Worm (Caenorhabditis elegans): ENCODE measurements around the gene clec-156.

clec-156 gene

DNA sequence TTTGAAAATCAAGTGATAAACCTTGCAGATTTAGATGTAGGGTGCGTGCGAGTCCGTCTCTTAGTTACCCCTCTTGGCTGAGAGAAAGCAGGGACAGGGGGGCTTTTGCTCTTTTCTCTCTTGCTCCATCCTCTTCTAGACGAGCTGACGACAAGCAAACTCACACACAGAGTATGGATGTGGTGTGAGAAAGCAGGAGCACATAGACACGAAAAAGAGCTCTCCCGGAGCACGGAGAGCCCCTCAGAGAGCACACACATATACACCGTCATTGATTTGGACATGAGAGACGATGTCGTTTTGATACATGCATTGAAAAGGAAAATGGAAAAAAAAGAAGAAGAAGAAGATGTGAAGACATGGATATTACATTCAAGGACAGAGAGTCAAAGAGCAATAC is 33.6 kb upstream of the clec-156 start:
- TF ChIP-seq nhr-129 (tag; optimal IDR thresholded peaks at IDR 0.05) (peak; percentile 50), R02D3.7 (tag; optimal IDR thresholded peaks at IDR 0.05) (no peak), mdl-1 (tag; optimal IDR thresholded peaks at IDR 0.05) (no peak), C34F6.9 (tag; optimal IDR thresholded peaks at IDR 0.05) (peak; percentile 49), elt-3 (tag; optimal IDR thresholded peaks at IDR 0.05) (no peak), lin-11 (tag; optimal IDR thresholded peaks at IDR 0.05) (peak; percentile 4), peb-1 (tag; optimal IDR thresholded peaks at IDR 0.05) (no peak), mbf-1 (tag; optimal IDR thresholded peaks at IDR 0.05) (no peak), sma-9 (GFP tag; optimal IDR thresholded peaks at IDR 0.05) (peak; percentile 9), sma-9 (tag; optimal IDR thresholded peaks at IDR 0.05) (no peak), fos-1 (tag; optimal IDR thresholded peaks at IDR 0.05) (no peak), nhr-21 (tag; optimal IDR thresholded peaks at IDR 0.05) (no peak)

ce11 chrIII:4874671-4875070 is 32.6 kb upstream of the clec-156 start, which contains the start of gene C35D10.12:
Gene C35D10.12, minus strand, starts transcription at chrIII:4874771.
- TF ChIP-seq mdl-1 (tag; optimal IDR thresholded peaks at IDR 0.05) (no peak), gmeb-1 (tag; optimal IDR thresholded peaks at IDR 0.05) (no peak), nhr-6 (tag; optimal IDR thresholded peaks at IDR 0.05) (no peak), sma-9 (GFP tag; optimal IDR thresholded peaks at IDR 0.05) (no peak), sma-9 (tag; optimal IDR thresholded peaks at IDR 0.05) (no peak), dmd-4 (tag; optimal IDR thresholded peaks at IDR 0.05) (no peak), crh-2 (tag; optimal IDR thresholded peaks at IDR 0.05) (no peak), nhr-11 (tag; optimal IDR thresholded peaks at IDR 0.05) (no peak), C34F6.9 (tag; optimal IDR thresholded peaks at IDR 0.05) (no peak), zag-1 (tag; optimal IDR thresholded peaks at IDR 0.05) (no peak), F13H6.1 (tag; optimal IDR thresholded peaks at IDR 0.05) (no peak), nhr-129 (tag; optimal IDR thresholded peaks at IDR 0.05) (no peak), Y55F3AM.14 (GFP tag; optimal IDR thresholded peaks at IDR 0.05) (no peak), fos-1 (tag; optimal IDR thresholded peaks at IDR 0.05) (no peak), egl-27 (tag; optimal IDR thresholded peaks at IDR 0.05) (no peak), nhr-25 (tag; optimal IDR thresholded peaks at IDR 0.05) (no peak), ZK546.5 (tag; optimal IDR thresholded peaks at IDR 0.05) (no peak), snpc-4 (tag; optimal IDR thresholded peaks at IDR 0.05) (no peak), sem-4 (tag; optimal IDR thresholded peaks at IDR 0.05) (no peak), ztf-1 (GFP tag; conservative IDR thresholded peaks at IDR 0.05) (no peak), ama-1 (optimal IDR thresholded peaks at IDR 0.05) (no peak)

- TF ChIP-seq nhr-10 (tag; optimal IDR thresholded peaks at IDR 0.05), result no peak
- no peak for TF ChIP-seq lin-11 (tag; optimal IDR thresholded peaks at IDR 0.05)
Observed at ce11 chrIII:4873395-4873794, 31.3 kb upstream of the clec-156 start.

- TF ChIP-seq mab-5 (tag; optimal IDR thresholded peaks at IDR 0.05) (no peak), ztf-4 (tag; optimal IDR thresholded peaks at IDR 0.05) (no peak), peb-1 (tag; optimal IDR thresholded peaks at IDR 0.05) (no peak), nhr-77 (tag; optimal IDR thresholded peaks at IDR 0.05) (no peak), C34F6.9 (tag; optimal IDR thresholded peaks at IDR 0.05) (no peak), nhr-10 (tag; optimal IDR thresholded peaks at IDR 0.05) (no peak), mdl-1 (tag; optimal IDR thresholded peaks at IDR 0.05) (no peak), nhr-11 (tag; optimal IDR thresholded peaks at IDR 0.05) (no peak), unc-39 (tag; optimal IDR thresholded peaks at IDR 0.05) (no peak)
Observed at ce11 chrIII:4870478-4870877, 28.4 kb upstream of the clec-156 start, which contains the start of gene gipc-1. Gene gipc-1, plus strand, starts transcription at chrIII:4870778.

ce11 chrIII:4868643-4869042 is 26.6 kb upstream of the clec-156 start, which contains the start of the genes msd-4 and C35D10.3:
Gene msd-4, minus strand, starts transcription at chrIII:4868743.
Gene C35D10.3, plus strand, starts transcription at chrIII:4868921.
- no peak for TF ChIP-seq lin-39 (tag; optimal IDR thresholded peaks at IDR 0.05)
- no peak for TF ChIP-seq elt-3 (tag; optimal IDR thresholded peaks at IDR 0.05)
- no peak for TF ChIP-seq unc-62 (GFP tag; optimal IDR thresholded peaks at IDR 0.05)
- TF ChIP-seq lin-11 (tag; optimal IDR thresholded peaks at IDR 0.05), result no peak
- TF ChIP-seq ztf-4 (tag; optimal IDR thresholded peaks at IDR 0.05), result no peak
- no peak for TF ChIP-seq mbf-1 (tag; optimal IDR thresholded peaks at IDR 0.05)
- TF ChIP-seq gmeb-1 (tag; optimal IDR thresholded peaks at IDR 0.05), result no peak
- no peak for TF ChIP-seq C34F6.9 (tag; optimal IDR thresholded peaks at IDR 0.05)
- no peak for TF ChIP-seq unc-55 (GFP tag; optimal IDR thresholded peaks at IDR 0.05)
- TF ChIP-seq ceh-16 (tag; optimal IDR thresholded peaks at IDR 0.05), result no peak
- no peak for TF ChIP-seq unc-39 (tag; optimal IDR thresholded peaks at IDR 0.05)
